Worm (Caenorhabditis elegans): ENCODE data around the gene F44E2.9.

Gene F44E2.9

ce11 chrIII:8801352-8801863, 48.9 kb downstream of the F44E2.9 start:
- peak; percentile 69 for TF ChIP-seq nhr-43 (tag; optimal IDR thresholded peaks at IDR 0.05; ENCODE audit: poor library complexity, severe bottlenecking)
- TF ChIP-seq nhr-25 (tag; optimal IDR thresholded peaks at IDR 0.05), result no peak

- no peak for TF ChIP-seq skn-1 (tag; optimal IDR thresholded peaks at IDR 0.05)
- no peak for TF ChIP-seq nhr-237 (tag; optimal IDR thresholded peaks at IDR 0.05)
- TF ChIP-seq unc-39 (tag; optimal IDR thresholded peaks at IDR 0.05), result no peak
- peak; percentile 67 for TF ChIP-seq nhr-23 (tag; optimal IDR thresholded peaks at IDR 0.05)
- TF ChIP-seq pha-4 (tag; optimal IDR thresholded peaks at IDR 0.05), result peak; percentile 3
- peak; percentile 63 for TF ChIP-seq nhr-25 (tag; optimal IDR thresholded peaks at IDR 0.05)
- peak; percentile 26 for TF ChIP-seq nhr-43 (tag; optimal IDR thresholded peaks at IDR 0.05; ENCODE audit: poor library complexity, severe bottlenecking)
- no peak for TF ChIP-seq nhr-11 (tag; optimal IDR thresholded peaks at IDR 0.05)
- no peak for TF ChIP-seq elt-3 (tag; optimal IDR thresholded peaks at IDR 0.05)
Measured at ce11 chrIII:8800796-8801083, 49.6 kb downstream of the F44E2.9 start.

All from whole organism, L3 larva.